Worm (Caenorhabditis elegans) whole organism, L1 larva: ENCODE measurements around the gene nhr-277.

Source experiments
- C04F5.9 ChIP-seq: sonication (generic microtip); optimal IDR thresholded peaks from 2 replicates; lab custom pipeline; 2016; ENCODE audit warnings: missing genetic modification characterization, missing compliant biosample characterization
- C16A3.4 ChIP-seq: fragments of 150-350 bp; optimal IDR thresholded peaks from 2 replicates; lab custom pipeline; 2014; ENCODE audit warnings: missing biosample characterization, missing genetic modification characterization
- F16B12.6 ChIP-seq: fragments of 150-350 bp; optimal IDR thresholded peaks from 2 replicates; lab custom pipeline; 2014; ENCODE audit warnings: missing biosample characterization, missing genetic modification characterization
- aha-1 ChIP-seq: fragments of 150-350 bp; optimal IDR thresholded peaks from 2 replicates; lab custom pipeline; 2014; ENCODE audit warnings: missing biosample characterization, missing genetic modification characterization
- ama-1 ChIP-seq: fragments of 150-350 bp; optimal IDR thresholded peaks from 2 replicates; lab custom pipeline; 2014
- blmp-1 ChIP-seq: fragments of 150-350 bp; optimal IDR thresholded peaks from 2 replicates; lab custom pipeline; 2014; ENCODE audit warnings: missing biosample characterization, missing genetic modification characterization
- ceh-88 ChIP-seq: fragments of 200-800 bp; sonication (Bioruptor generic); IDR thresholded peaks from 2 replicates; pipeline ENCODE4 v1.3.6; 2022; ENCODE audit warnings: missing genetic modification characterization, missing compliant biosample characterization
- ceh-90 ChIP-seq: sonication (generic microtip); optimal IDR thresholded peaks from 2 replicates; lab custom pipeline; 2016; ENCODE audit warnings: missing genetic modification characterization, missing compliant biosample characterization
- dpl-1 ChIP-seq, 3 experiments: fragments of 150-350 bp in 2 of 3; sonication (generic microtip) in 1 of 3; optimal IDR thresholded peaks; 2 replicates each; lab custom pipeline; 2014 to 2017; ENCODE audit warnings: missing biosample characterization in 3 of 3, missing genetic modification characterization in 3 of 3, missing genetic modification reagents in 3 of 3
- dsc-1 ChIP-seq: sonication (generic microtip); optimal IDR thresholded peaks from 2 replicates; lab custom pipeline; 2016; ENCODE audit warnings: mild to moderate bottlenecking, missing genetic modification characterization, missing compliant biosample characterization
- efl-1 ChIP-seq, 4 experiments: fragments of 150-350 bp; optimal IDR thresholded peaks in 3 of 4; peaks in 1 of 4; 1 replicate in 1 of 4; 2 replicates in 3 of 4; lab custom pipeline; 2014; ENCODE audit warnings: missing biosample characterization in 2 of 4, missing genetic modification characterization in 2 of 4, missing genetic modification reagents in 2 of 4
- efl-3 ChIP-seq: fragments of 200-800 bp; sonication (Bioruptor generic); optimal IDR thresholded peaks from 2 replicates; lab custom pipeline; 2018; ENCODE audit warnings: mild to moderate bottlenecking, missing genetic modification characterization, missing compliant biosample characterization
- ets-5 ChIP-seq: fragments of 200-800 bp; sonication (Bioruptor generic); IDR thresholded peaks from 2 replicates; pipeline ENCODE4 v1.3.6; 2022; ENCODE audit warnings: missing genetic modification characterization, missing compliant biosample characterization
- fkh-10 ChIP-seq: sonication (generic microtip); optimal IDR thresholded peaks from 2 replicates; lab custom pipeline; 2017; ENCODE audit warnings: missing biosample characterization, missing genetic modification reagents, missing genetic modification characterization
- fkh-8 ChIP-seq: sonication (generic microtip); optimal IDR thresholded peaks from 2 replicates; lab custom pipeline; 2016; ENCODE audit warnings: mild to moderate bottlenecking, missing genetic modification characterization, missing compliant biosample characterization
- fos-1 ChIP-seq: fragments of 150-350 bp; optimal IDR thresholded peaks from 2 replicates; lab custom pipeline; 2014; ENCODE audit warnings: missing biosample characterization, missing genetic modification characterization
- hlh-17 ChIP-seq: fragments of 200-800 bp; sonication (Bioruptor generic); optimal IDR thresholded peaks from 2 replicates; lab custom pipeline; 2018; ENCODE audit warnings: missing genetic modification characterization, mild to moderate bottlenecking, missing compliant biosample characterization, moderate library complexity, borderline replicate concordance
- jun-1 ChIP-seq: fragments of 150-350 bp; optimal IDR thresholded peaks from 2 replicates; lab custom pipeline; 2014; ENCODE audit warnings: missing biosample characterization, missing genetic modification reagents, missing genetic modification characterization
- lin-14 ChIP-seq: fragments of 200-800 bp; sonication (Bioruptor generic); optimal IDR thresholded peaks from 2 replicates; lab custom pipeline; 2018; ENCODE audit warnings: mild to moderate bottlenecking, missing genetic modification characterization, moderate library complexity, missing compliant biosample characterization
- lin-35 ChIP-seq, 2 experiments: fragments of 150-350 bp; optimal IDR thresholded peaks; 2 replicates each; lab custom pipeline; 2014; ENCODE audit warnings: missing biosample characterization in 2 of 2, missing genetic modification characterization in 2 of 2, missing genetic modification reagents in 2 of 2
- lir-3 ChIP-seq: sonication (generic microtip); optimal IDR thresholded peaks from 2 replicates; lab custom pipeline; 2016; ENCODE audit warnings: mild to moderate bottlenecking, missing genetic modification characterization, moderate library complexity, missing compliant biosample characterization; ENCODE audit not compliant: poor library complexity
- lsy-2 ChIP-seq, 2 experiments: fragments of 150-350 bp; optimal IDR thresholded peaks; 2 replicates each; lab custom pipeline; 2014; ENCODE audit warnings: missing biosample characterization in 2 of 2, missing genetic modification characterization in 2 of 2
- mab-9 ChIP-seq: fragments of 200-800 bp; sonication (Bioruptor generic); IDR thresholded peaks from 2 replicates; pipeline ENCODE4 v1.3.6; 2022; ENCODE audit warnings: missing genetic modification reagents, missing genetic modification characterization, missing compliant biosample characterization
- mef-2 ChIP-seq: fragments of 150-350 bp; optimal IDR thresholded peaks from 2 replicates; lab custom pipeline; 2014; ENCODE audit warnings: missing biosample characterization, missing genetic modification characterization
- mep-1 ChIP-seq: fragments of 150-350 bp; optimal IDR thresholded peaks from 2 replicates; lab custom pipeline; 2014; ENCODE audit warnings: missing biosample characterization, missing genetic modification characterization
- nhr-11 ChIP-seq: fragments of 150-350 bp; optimal IDR thresholded peaks from 2 replicates; lab custom pipeline; 2014; ENCODE audit warnings: missing biosample characterization, missing genetic modification characterization
- nhr-12 ChIP-seq: sonication (generic microtip); optimal IDR thresholded peaks from 2 replicates; lab custom pipeline; 2017; ENCODE audit warnings: missing biosample characterization, missing genetic modification characterization
- nhr-19 ChIP-seq: fragments of 200-800 bp; sonication (Bioruptor generic); conservative IDR thresholded peaks from 2 replicates; pipeline ENCODE4 v1.3.6; 2022; ENCODE audit warnings: missing genetic modification characterization, missing compliant biosample characterization
- nhr-20 ChIP-seq: sonication (generic microtip); optimal IDR thresholded peaks from 2 replicates; lab custom pipeline; 2016; ENCODE audit warnings: mild to moderate bottlenecking, missing genetic modification characterization, missing compliant biosample characterization
- nhr-28 ChIP-seq: fragments of 150-350 bp; optimal IDR thresholded peaks from 2 replicates; lab custom pipeline; 2014; ENCODE audit warnings: missing biosample characterization, missing genetic modification characterization
- nhr-47 ChIP-seq: sonication (generic microtip); optimal IDR thresholded peaks from 2 replicates; lab custom pipeline; 2016; ENCODE audit warnings: mild to moderate bottlenecking, missing genetic modification characterization, moderate library complexity, missing compliant biosample characterization
- nhr-71 ChIP-seq: sonication (generic microtip); optimal IDR thresholded peaks from 2 replicates; lab custom pipeline; 2016; ENCODE audit warnings: mild to moderate bottlenecking, missing genetic modification characterization, moderate library complexity, missing compliant biosample characterization
- nhr-76 ChIP-seq: sonication (generic microtip); optimal IDR thresholded peaks from 2 replicates; lab custom pipeline; 2017; ENCODE audit warnings: missing biosample characterization, missing genetic modification characterization
- nhr-85 ChIP-seq: sonication (generic microtip); peaks from one replicate; lab custom pipeline; 2016; ENCODE audit warnings: missing genetic modification characterization, inconsistent platforms, missing compliant biosample characterization
- pag-3 ChIP-seq: sonication (generic microtip); optimal IDR thresholded peaks from 2 replicates; lab custom pipeline; 2017; ENCODE audit warnings: missing genetic modification characterization, mild to moderate bottlenecking, missing compliant biosample characterization, antibody characterized with exemption, borderline replicate concordance; ENCODE audit not compliant: insufficient read depth
- pax-3 ChIP-seq: fragments of 200-800 bp; sonication (Bioruptor generic); optimal IDR thresholded peaks from 2 replicates; lab custom pipeline; 2018; ENCODE audit warnings: mild to moderate bottlenecking, missing genetic modification characterization, moderate library complexity, missing compliant biosample characterization
- swsn-7 ChIP-seq: sonication (generic microtip); optimal IDR thresholded peaks from 2 replicates; lab custom pipeline; 2016; ENCODE audit warnings: missing genetic modification characterization, missing compliant biosample characterization
- tlp-1 ChIP-seq: fragments of 150-350 bp; optimal IDR thresholded peaks from 2 replicates; lab custom pipeline; 2014; ENCODE audit warnings: missing biosample characterization, missing genetic modification characterization
- unc-130 ChIP-seq: fragments of 150-350 bp; optimal IDR thresholded peaks from 2 replicates; lab custom pipeline; 2017; ENCODE audit warnings: missing biosample characterization, missing genetic modification characterization, inconsistent platforms
- unc-30 ChIP-seq: sonication (generic microtip); optimal IDR thresholded peaks from 2 replicates; lab custom pipeline; 2017; ENCODE audit warnings: missing biosample characterization, missing genetic modification characterization
- unc-62 ChIP-seq: fragments of 150-350 bp; optimal IDR thresholded peaks from 2 replicates; lab custom pipeline; 2014; ENCODE audit warnings: missing biosample characterization, missing genetic modification reagents, missing genetic modification characterization
- unc-86 ChIP-seq: sonication (generic microtip); optimal IDR thresholded peaks from 2 replicates; lab custom pipeline; 2016; ENCODE audit warnings: missing genetic modification characterization, missing compliant biosample characterization
- vab-15 ChIP-seq: sonication (generic microtip); optimal IDR thresholded peaks from 2 replicates; lab custom pipeline; 2017; ENCODE audit warnings: missing genotype, mild to moderate bottlenecking, missing genetic modification characterization, missing compliant biosample characterization
- xbp-1 ChIP-seq: sonication (generic microtip); optimal IDR thresholded peaks from 2 replicates; lab custom pipeline; 2016; ENCODE audit warnings: missing genetic modification characterization, missing compliant biosample characterization

nhr-277 gene

DNA sequence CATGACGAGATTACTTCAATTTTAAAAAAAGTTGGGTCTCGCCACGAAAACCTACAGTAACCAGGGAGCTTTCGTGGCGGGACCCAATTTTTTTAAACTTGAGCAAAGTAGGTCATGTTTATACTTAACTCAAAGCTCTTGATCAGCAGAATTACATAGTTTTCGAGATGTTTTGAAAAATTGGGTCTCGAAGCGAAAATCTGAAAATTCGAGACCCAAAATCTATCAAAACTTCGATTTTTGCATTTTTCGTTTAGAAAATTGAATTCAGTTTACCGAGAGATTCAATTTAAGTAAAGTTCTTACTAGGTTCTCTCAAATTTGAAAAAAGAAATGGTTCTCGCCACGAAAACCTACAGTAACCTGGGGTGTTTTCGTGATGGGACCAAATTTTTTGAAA, 27.3 kb downstream of the nhr-277 start:
- TF ChIP-seq vab-15 (tag; lab: Kevin White, UChicago) = no peak
- no peak for TF ChIP-seq efl-1 (optimal IDR thresholded peaks at IDR 0.05; lab: Kevin White, UChicago)
- peak in 1 of 2 experiments; percentile 27 for TF ChIP-seq efl-1 (GFP tag; optimal IDR thresholded peaks at IDR 0.05 in 1 of 2; lab: Kevin White, UChicago)

DNA sequence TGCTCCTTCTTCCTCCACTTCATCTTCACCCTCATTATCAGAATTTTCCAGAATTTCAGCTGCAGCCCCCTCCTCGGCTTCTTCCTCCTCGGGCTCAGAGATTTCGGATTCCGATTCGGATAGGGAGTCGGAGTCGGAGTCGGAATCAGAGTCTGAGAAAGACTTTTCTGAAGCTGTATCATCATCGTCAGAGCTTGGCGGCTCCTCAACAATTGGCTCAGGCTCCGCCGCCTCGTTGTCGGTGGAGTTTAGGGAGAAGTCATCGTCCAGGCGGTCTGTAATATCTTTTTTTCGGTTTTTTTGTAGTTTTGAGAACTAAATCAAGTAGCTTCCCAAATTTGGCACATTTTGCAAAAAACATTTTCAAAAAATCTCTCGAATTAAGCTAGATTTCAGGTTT, 28.0 kb downstream of the nhr-277 start:
- no peak for TF ChIP-seq lsy-2 (tag; optimal IDR thresholded peaks at IDR 0.05; lab: Kevin White, UChicago)
- no peak for TF ChIP-seq jun-1 (tag; lab: Kevin White, UChicago)
- no peak for TF ChIP-seq efl-1 (optimal IDR thresholded peaks at IDR 0.05; lab: Kevin White, UChicago)
- peak in 1 of 2 experiments; percentile 34 for TF ChIP-seq efl-1 (GFP tag; optimal IDR thresholded peaks at IDR 0.05 in 1 of 2; lab: Kevin White, UChicago)
- TF ChIP-seq ama-1 = peak; percentile 10

DNA sequence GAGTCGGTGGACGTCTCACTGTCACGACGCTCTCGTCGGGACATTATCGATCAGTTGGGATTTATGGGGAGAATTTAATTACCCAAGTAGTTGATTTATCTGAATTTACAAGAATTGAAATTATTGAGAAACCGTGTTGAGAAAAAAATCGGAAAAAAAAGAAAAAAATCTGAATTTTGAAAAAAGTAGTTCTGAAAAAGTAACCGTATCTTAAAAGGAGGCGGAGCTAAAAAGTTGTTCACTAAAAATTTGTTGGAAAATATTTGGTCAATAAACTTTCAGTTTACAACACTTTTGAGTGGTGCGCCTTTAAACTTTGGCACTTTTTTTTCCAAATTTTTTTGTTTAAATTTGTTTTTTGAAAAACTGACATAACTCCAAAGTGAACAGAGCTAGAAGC, 28.9 kb downstream of the nhr-277 start, which contains the start of gene Y54G2A.11:
Y54G2A.11 (minus strand) TSS at position 101 of the 400 bp plus-strand sequence.
- TF ChIP-seq fkh-8 (tag; lab: Kevin White, UChicago) (no peak), efl-1 (optimal IDR thresholded peaks at IDR 0.05; lab: Kevin White, UChicago) (no peak), efl-1 (GFP tag; optimal IDR thresholded peaks at IDR 0.05 in 1 of 2; lab: Kevin White, UChicago) (peak in 1 of 2 experiments; percentile 74)

DNA sequence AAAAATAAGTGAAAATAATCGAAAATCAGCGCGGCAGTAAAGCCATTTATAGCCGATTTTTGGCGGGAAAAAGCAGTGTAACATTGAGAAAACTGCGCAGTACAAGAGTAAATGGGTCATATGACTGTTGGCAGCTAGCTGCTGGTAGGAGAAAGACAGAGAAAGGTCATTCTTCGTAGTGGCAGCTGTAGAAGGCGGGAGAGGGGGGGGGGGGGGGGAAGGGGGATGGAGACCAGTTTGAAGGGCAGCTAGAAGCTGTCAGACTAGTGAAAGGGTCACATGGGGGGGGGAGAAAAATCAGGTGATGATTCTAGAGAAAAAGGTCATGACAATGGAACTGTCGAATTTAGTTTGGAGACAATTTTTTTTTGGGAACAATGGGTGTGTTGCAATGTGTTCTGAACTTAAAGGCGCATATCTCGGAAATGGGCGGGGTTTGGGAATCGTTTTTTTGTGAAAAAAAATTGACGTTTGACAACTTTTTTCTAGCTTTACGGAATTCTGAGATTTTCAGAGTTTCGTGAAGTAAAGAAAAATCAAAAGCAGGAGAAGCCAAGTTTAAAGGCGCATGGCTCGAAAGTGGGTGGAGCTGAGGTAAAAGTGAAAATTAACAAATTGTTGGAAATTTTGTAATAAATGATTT, 29.5 kb downstream of the nhr-277 start:
- no peak for TF ChIP-seq nhr-71 (tag; lab: Kevin White, UChicago)
- TF ChIP-seq tlp-1 (tag; lab: Kevin White, UChicago) = no peak
- no peak for TF ChIP-seq C16A3.4
- no peak for TF ChIP-seq efl-3 (GFP tag; lab: Kevin White, UChicago)
- peak; percentile 44 for TF ChIP-seq pax-3 (tag; lab: Kevin White, UChicago)
- no peak for TF ChIP-seq unc-62 (GFP tag; lab: Kevin White, UChicago)
- TF ChIP-seq nhr-28 (tag; lab: Kevin White, UChicago) = no peak
- no peak for TF ChIP-seq nhr-12 (tag; lab: Kevin White, UChicago)
- no peak for TF ChIP-seq efl-1 (optimal IDR thresholded peaks at IDR 0.05; lab: Kevin White, UChicago)
- peak in 1 of 2 experiments; percentile 15 for TF ChIP-seq efl-1 (GFP tag; optimal IDR thresholded peaks at IDR 0.05 in 1 of 2; lab: Kevin White, UChicago)
- TF ChIP-seq mab-9 = no peak
- no peak for TF ChIP-seq hlh-17
- TF ChIP-seq fkh-10 (GFP tag; lab: Kevin White, UChicago) = no peak
- TF ChIP-seq F16B12.6 = no peak
- TF ChIP-seq fkh-8 (tag; lab: Kevin White, UChicago) = no peak
- TF ChIP-seq swsn-7 (tag; lab: Kevin White, UChicago) = no peak
- TF ChIP-seq nhr-76 (tag; lab: Kevin White, UChicago) = no peak
- no peak for TF ChIP-seq unc-130
- no peak for TF ChIP-seq unc-86 (tag; lab: Kevin White, UChicago)
- TF ChIP-seq unc-30 (tag; lab: Kevin White, UChicago) = no peak
- peak; percentile 74 for TF ChIP-seq lin-14
- no peak for TF ChIP-seq nhr-11 (tag; lab: Kevin White, UChicago)
- TF ChIP-seq dpl-1 (GFP tag; optimal IDR thresholded peaks at IDR 0.05; lab: Kevin White, UChicago) = peak in 2 of 3 experiments; percentile 20 to 45
- peak; percentile 62 for TF ChIP-seq blmp-1 (tag; lab: Kevin White, UChicago)
- no peak for TF ChIP-seq pag-3 (tag; lab: Kevin White, UChicago)
- TF ChIP-seq ama-1 = peak; percentile 46
- no peak for TF ChIP-seq fos-1 (tag; lab: Kevin White, UChicago)
- no peak for TF ChIP-seq mef-2 (tag; lab: Kevin White, UChicago)
- TF ChIP-seq lir-3 = no peak
- no peak for TF ChIP-seq nhr-20 (tag; lab: Kevin White, UChicago)
- TF ChIP-seq C04F5.9 = no peak
- no peak for TF ChIP-seq ceh-88 (GFP tag; lab: Robert Waterston, UW)
- no peak for TF ChIP-seq xbp-1 (tag; lab: Kevin White, UChicago)
- TF ChIP-seq ceh-90 (tag; lab: Kevin White, UChicago) = no peak
- no peak for TF ChIP-seq dsc-1 (tag; lab: Kevin White, UChicago)
- 0 out of 2 replicates have a peak, but pooled peaks have one; percentile 23 for TF ChIP-seq nhr-19 (GFP tag; lab: Robert Waterston, UW)
- TF ChIP-seq aha-1 (tag; lab: Kevin White, UChicago) = no peak
- TF ChIP-seq ets-5 = no peak
- TF ChIP-seq nhr-85 = peak; percentile 94
- TF ChIP-seq nhr-47 = no peak
- peak in 1 of 2 experiments; percentile 31 for TF ChIP-seq lin-35 (GFP tag; optimal IDR thresholded peaks at IDR 0.05; lab: Kevin White, UChicago)
- peak; percentile 28 for TF ChIP-seq mep-1 (tag; lab: Kevin White, UChicago)
